Worm (Caenorhabditis elegans): ENCODE results near the gene F53F1.6.

Gene F53F1.6

DNA sequence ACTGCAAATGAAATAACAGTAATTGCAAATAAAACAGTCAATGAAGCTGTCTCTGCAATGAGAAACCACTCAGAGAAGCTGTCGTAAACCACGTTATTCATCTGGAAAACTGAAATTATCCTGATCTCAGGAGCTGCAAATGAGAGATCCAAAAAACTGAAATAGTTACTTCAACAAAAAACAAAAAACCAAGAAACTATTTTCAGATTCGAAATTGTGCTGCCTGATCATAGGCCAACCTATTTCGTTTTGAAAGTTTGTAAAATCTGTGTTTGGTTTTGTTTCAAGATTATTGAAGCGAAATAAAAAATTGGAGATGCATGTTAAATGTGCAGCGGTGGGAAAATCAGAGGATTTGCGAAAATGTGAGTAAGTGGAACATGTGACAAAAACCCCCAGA, 3.2 kb upstream of the F53F1.6 start, which contains the start of gene srv-8:
TSS of gene srv-8 (minus strand) at position 101 of the 400 bp plus-strand sequence.
- TF ChIP-seq zag-1 (tag; optimal IDR thresholded peaks at IDR 0.05) (no peak), sea-2 (GFP tag; optimal IDR thresholded peaks at IDR 0.05) (no peak), fkh-10 (GFP tag; optimal IDR thresholded peaks at IDR 0.05) (no peak), elt-2 (tag; optimal IDR thresholded peaks at IDR 0.05) (no peak), nhr-28 (tag; optimal IDR thresholded peaks at IDR 0.05) (no peak), daf-12 (tag; optimal IDR thresholded peaks at IDR 0.05) (no peak), lin-39 (tag; optimal IDR thresholded peaks at IDR 0.05) (no peak), pha-4 (tag; optimal IDR thresholded peaks at IDR 0.05) (no peak), mdl-1 (tag; optimal IDR thresholded peaks at IDR 0.05) (no peak), pqm-1 (tag; optimal IDR thresholded peaks at IDR 0.05) (no peak), egl-5 (tag; optimal IDR thresholded peaks at IDR 0.05) (no peak), ceh-28 (tag; optimal IDR thresholded peaks at IDR 0.05) (no peak)

DNA sequence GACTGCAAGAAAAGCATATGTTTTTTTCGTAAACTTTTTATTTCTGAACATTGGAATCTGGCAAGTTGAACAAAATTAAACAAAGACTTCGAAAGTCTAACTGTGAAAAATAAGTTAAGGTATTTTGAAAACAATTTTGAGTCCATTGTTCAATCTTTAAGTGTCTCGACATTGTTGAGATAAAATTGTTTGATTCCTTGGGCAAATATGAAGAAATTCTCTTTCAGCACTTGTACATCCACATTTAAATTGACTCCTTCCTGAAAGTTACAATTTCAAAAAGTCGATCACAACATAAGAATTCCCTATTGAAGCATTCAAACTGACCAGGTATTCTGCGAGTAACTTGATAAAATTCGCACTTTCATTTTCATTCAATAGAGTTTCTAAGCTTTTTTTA, 1.3 kb downstream of the F53F1.6 start:
- TF ChIP-seq nhr-43 (tag; optimal IDR thresholded peaks at IDR 0.05; ENCODE audit: poor library complexity, severe bottlenecking) (peak; percentile 46), fos-1 (tag; optimal IDR thresholded peaks at IDR 0.05) (no peak), nhr-77 (tag; optimal IDR thresholded peaks at IDR 0.05) (peak; percentile 79), ceh-82 (tag; optimal IDR thresholded peaks at IDR 0.05) (peak; percentile 39), nhr-25 (tag; optimal IDR thresholded peaks at IDR 0.05) (peak; percentile 4), egl-27 (tag; optimal IDR thresholded peaks at IDR 0.05) (no peak)

DNA sequence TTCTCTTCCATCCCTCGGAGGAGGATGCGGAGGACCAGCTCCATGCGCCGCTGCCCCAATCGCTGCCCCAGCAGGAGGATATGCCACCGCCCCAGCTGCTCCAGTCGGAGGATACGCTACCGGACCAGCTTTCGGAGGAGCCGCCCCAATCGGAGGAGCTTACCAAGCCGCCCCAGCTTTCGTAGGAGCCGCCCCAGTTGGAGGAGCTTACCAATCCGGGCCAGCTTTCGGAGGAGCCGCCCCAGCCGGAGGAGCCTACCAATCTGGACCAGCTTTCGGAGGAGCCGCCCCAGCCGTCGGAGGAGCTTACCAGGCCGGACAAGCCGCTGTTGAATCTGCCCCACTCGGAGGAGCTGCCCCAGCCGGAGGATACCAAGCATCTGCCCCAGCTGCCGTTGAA, 2.0 kb downstream of the F53F1.6 start:
- TF ChIP-seq lsy-12 (tag; optimal IDR thresholded peaks at IDR 0.05) (peak; percentile 22), tbx-2 (tag; optimal IDR thresholded peaks at IDR 0.05) (no peak)

DNA sequence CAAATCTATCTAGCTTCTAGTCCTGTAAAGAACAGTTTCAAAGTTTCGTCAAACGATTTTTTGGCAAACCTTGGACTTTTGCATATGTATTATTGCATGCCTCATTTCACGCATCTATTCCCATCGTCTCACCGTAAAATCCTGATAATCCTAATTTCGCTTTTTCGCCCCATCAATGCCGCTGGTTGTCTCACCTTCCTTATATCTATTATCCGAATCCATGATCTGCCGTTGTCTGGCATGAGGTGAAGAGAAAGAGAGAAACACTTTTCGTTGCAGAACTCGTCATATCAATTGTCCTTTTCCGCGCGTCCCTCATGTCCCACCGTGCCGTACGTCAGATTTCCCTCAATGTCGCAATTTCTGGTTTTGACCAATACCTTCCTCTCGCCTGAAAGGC, 2.8 kb downstream of the F53F1.6 start, which contains the start of gene cut-2:
TSS of gene cut-2 (plus strand) at position 365 of the 400 bp plus-strand sequence.
- no peak for TF ChIP-seq nhr-12 (tag; optimal IDR thresholded peaks at IDR 0.05)
- TF ChIP-seq nhr-25 (tag; optimal IDR thresholded peaks at IDR 0.05): peak; percentile 10
- no peak for TF ChIP-seq ceh-16 (tag; optimal IDR thresholded peaks at IDR 0.05)
- TF ChIP-seq unc-62 (GFP tag; optimal IDR thresholded peaks at IDR 0.05): no peak
- no peak for TF ChIP-seq zag-1 (tag; optimal IDR thresholded peaks at IDR 0.05)
- no peak for TF ChIP-seq mdl-1 (tag; optimal IDR thresholded peaks at IDR 0.05)

DNA sequence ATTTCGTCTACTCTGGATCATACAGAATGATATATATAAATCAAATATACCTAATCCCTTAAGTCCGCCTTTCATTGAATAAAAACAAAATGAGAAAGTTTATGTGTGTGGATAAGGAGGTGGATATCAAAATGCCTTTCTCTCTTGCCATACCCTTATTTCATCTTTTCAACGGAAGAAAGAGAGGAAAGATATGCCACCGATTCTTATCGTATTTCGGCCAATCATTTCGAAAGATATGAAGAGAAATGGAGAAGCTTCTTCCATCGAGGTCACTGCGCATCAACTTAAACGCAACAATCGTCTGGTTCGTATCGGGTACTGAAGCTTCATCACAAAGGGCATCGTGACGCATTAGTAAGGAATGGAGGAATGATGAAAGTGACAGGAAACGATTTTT, 4.1 kb downstream of the F53F1.6 start:
- TF ChIP-seq nhr-25 (tag; optimal IDR thresholded peaks at IDR 0.05) (peak; percentile 88), elt-3 (tag; optimal IDR thresholded peaks at IDR 0.05) (peak in 1 of 3 experiments; percentile 37), lin-15B (tag; optimal IDR thresholded peaks at IDR 0.05) (no peak), fos-1 (tag; optimal IDR thresholded peaks at IDR 0.05) (peak; percentile 24), egl-5 (tag; optimal IDR thresholded peaks at IDR 0.05) (no peak), nhr-23 (tag; optimal IDR thresholded peaks at IDR 0.05) (peak; percentile 31)

DNA sequence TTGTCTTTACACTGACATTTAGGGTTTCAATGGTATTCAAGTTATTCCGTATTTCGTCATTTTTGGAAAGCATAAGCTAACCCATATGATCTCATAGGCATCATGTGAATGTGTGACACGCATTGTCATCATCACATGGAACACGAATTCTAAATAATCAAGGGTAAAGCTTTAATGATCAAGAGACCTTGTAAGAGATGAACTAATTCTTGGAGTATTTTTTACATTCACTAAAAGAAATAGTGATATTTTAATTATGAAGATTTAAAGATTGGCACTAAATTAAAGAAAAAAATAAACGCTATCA, 5.5 kb downstream of the F53F1.6 start:
- TF ChIP-seq fkh-10 (GFP tag; optimal IDR thresholded peaks at IDR 0.05) (no peak), nhr-237 (tag; optimal IDR thresholded peaks at IDR 0.05) (no peak), ceh-9 (tag; optimal IDR thresholded peaks at IDR 0.05) (no peak), mml-1 (tag; optimal IDR thresholded peaks at IDR 0.05) (no peak), nhr-76 (tag; optimal IDR thresholded peaks at IDR 0.05) (no peak), lin-15B (tag; optimal IDR thresholded peaks at IDR 0.05) (no peak)

DNA sequence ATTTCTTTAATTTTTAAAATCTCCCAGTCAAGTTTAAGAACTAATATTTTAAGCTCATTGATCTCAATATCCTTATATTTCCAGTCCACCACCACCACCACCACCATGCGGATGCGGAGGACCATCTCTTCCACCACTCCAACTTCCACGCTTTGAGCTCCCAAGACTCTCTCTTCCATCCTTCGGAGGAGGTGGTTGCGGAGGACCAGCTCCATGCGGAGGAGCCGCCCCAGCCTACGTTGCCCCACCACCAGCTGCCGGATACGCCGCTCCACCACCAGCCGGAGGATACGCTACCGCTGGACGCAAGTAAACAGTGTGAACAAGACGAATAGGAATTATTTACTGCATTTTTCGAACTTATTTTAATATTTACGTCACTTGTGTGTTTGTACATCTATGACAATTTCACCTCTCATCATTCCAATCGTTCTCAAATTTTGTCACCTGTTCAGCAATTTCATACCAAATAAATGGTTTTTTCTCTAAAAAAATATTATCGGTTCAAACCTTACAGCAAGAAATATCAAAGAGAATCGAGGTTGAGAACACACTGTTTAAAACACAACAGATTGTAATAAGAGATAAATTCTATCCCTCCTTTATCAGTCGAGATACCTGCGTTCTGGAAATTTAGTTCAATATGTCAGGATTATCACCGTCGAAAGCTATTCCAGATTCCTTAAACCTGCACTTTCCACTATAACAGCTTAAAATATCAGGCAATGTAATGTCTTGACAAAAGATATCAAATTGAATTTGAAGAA, 6.0 kb downstream of the F53F1.6 start:
- TF ChIP-seq nhr-76 (tag; optimal IDR thresholded peaks at IDR 0.05): no peak
- no peak for TF ChIP-seq pha-4 (tag; optimal IDR thresholded peaks at IDR 0.05)
- no peak for TF ChIP-seq jun-1 (tag; optimal IDR thresholded peaks at IDR 0.05)
- TF ChIP-seq fkh-10 (GFP tag; optimal IDR thresholded peaks at IDR 0.05): no peak
- TF ChIP-seq ZK546.5 (tag; optimal IDR thresholded peaks at IDR 0.05): no peak
- peak; percentile 38 for TF ChIP-seq nhr-77 (tag; optimal IDR thresholded peaks at IDR 0.05)
- TF ChIP-seq nhr-237 (tag; optimal IDR thresholded peaks at IDR 0.05): no peak
- no peak for TF ChIP-seq nhr-12 (tag; optimal IDR thresholded peaks at IDR 0.05)
- no peak for TF ChIP-seq skn-1 (tag; optimal IDR thresholded peaks at IDR 0.05)
- TF ChIP-seq elt-3 (tag; optimal IDR thresholded peaks at IDR 0.05): peak in 1 of 3 experiments; percentile 41
- no peak for TF ChIP-seq elt-2 (tag; optimal IDR thresholded peaks at IDR 0.05)
- TF ChIP-seq lin-15B (tag; optimal IDR thresholded peaks at IDR 0.05): no peak
- TF ChIP-seq nhr-28 (tag; optimal IDR thresholded peaks at IDR 0.05): no peak
- TF ChIP-seq ceh-9 (tag; optimal IDR thresholded peaks at IDR 0.05): no peak
- peak; percentile 86 for TF ChIP-seq nhr-25 (tag; optimal IDR thresholded peaks at IDR 0.05)
- TF ChIP-seq ama-1 (optimal IDR thresholded peaks at IDR 0.05): peak; percentile 81
- no peak for TF ChIP-seq lin-39 (tag; optimal IDR thresholded peaks at IDR 0.05)
- TF ChIP-seq nhr-43 (tag; optimal IDR thresholded peaks at IDR 0.05; ENCODE audit: poor library complexity, severe bottlenecking): peak; percentile 29
- TF ChIP-seq fos-1 (tag; optimal IDR thresholded peaks at IDR 0.05): no peak
